Worm (Caenorhabditis elegans) whole organism, young adult: Measurements from ENCODE around the gene F28C6.10.

Experiments
- B0261.1 ChIP-seq: sonication (generic microtip); optimal IDR thresholded peaks from 2 replicates; lab custom pipeline; 2016; ENCODE audit warnings: mild to moderate bottlenecking, missing genetic modification characterization, moderate library complexity, missing compliant biosample characterization
- F39B2.1 ChIP-seq: fragments of 200-800 bp; sonication (Bioruptor generic); IDR thresholded peaks from 2 replicates; pipeline ENCODE4 v1.3.6; 2022; ENCODE audit warnings: missing genetic modification reagents, missing genetic modification characterization, missing compliant biosample characterization
- F57C9.4 ChIP-seq: sonication (generic microtip); optimal IDR thresholded peaks from 2 replicates; lab custom pipeline; 2017; ENCODE audit warnings: mild to moderate bottlenecking, missing genetic modification characterization, missing compliant biosample characterization
- Y53G8AR.9 ChIP-seq: fragments of 200-800 bp; sonication (Bioruptor generic); conservative IDR thresholded peaks from 2 replicates; pipeline ENCODE4 v1.3.6; 2022; ENCODE audit warnings: missing genetic modification reagents, missing genetic modification characterization, missing compliant biosample characterization
- ama-1 ChIP-seq, 3 experiments: fragments of 150-350 bp in 1 of 3; sonication (generic microtip) in 2 of 3; optimal IDR thresholded peaks; 2 replicates each; lab custom pipeline; 2014 to 2018; ENCODE audit warnings: missing biosample characterization in 2 of 3, missing genetic modification characterization in 2 of 3, missing genetic modification reagents in 2 of 3
- aptf-2 ChIP-seq: fragments of 200-800 bp; sonication (Bioruptor generic); conservative IDR thresholded peaks from 2 replicates; pipeline ENCODE4 v1.3.6; 2022; ENCODE audit warnings: missing genetic modification reagents, missing genetic modification characterization, missing compliant biosample characterization
- lin-35 ChIP-seq, 3 experiments: fragments of 150-350 bp in 2 of 3; sonication (generic microtip) in 1 of 3; optimal IDR thresholded peaks; 2 replicates each; lab custom pipeline; 2014 to 2018; ENCODE audit warnings: missing biosample characterization in 3 of 3, missing genetic modification characterization in 3 of 3, missing genetic modification reagents in 3 of 3
- madf-3 ChIP-seq: fragments of 200-800 bp; sonication (Bioruptor generic); IDR thresholded peaks from 2 replicates; pipeline ENCODE4 v1.3.6; 2022; ENCODE audit warnings: missing genetic modification reagents, missing genetic modification characterization, missing compliant biosample characterization
- pha-4 ChIP-seq: fragments of 150-350 bp; sonication (generic microtip); optimal IDR thresholded peaks from 2 replicates; lab custom pipeline; 2014; ENCODE audit warnings: missing biosample characterization, missing genetic modification reagents, missing genetic modification characterization
- rec-8 ChIP-seq, 2 experiments: sonication (generic microtip); optimal IDR thresholded peaks; 2 replicates each; lab custom pipeline; 2016; ENCODE audit warnings: mild to moderate bottlenecking in 2 of 2, missing genetic modification characterization in 2 of 2, missing genetic modification reagents in 2 of 2, missing genotype in 2 of 2, missing biosample characterization in 1 of 2, missing compliant biosample characterization in 1 of 2, moderate library complexity in 1 of 2
- sdz-38 ChIP-seq: sonication (generic microtip); optimal IDR thresholded peaks from 2 replicates; lab custom pipeline; 2016; ENCODE audit warnings: missing genotype, missing genetic modification characterization, missing compliant biosample characterization
- sea-2 ChIP-seq: fragments of 200-800 bp; sonication (Bioruptor generic); IDR thresholded peaks from 2 replicates; pipeline ENCODE4 v1.3.6; 2022; ENCODE audit warnings: missing genetic modification characterization, missing compliant biosample characterization
- snpc-4 ChIP-seq, 5 experiments: fragments of 150-350 bp in 1 of 5; sonication (generic microtip) in 4 of 5; optimal IDR thresholded peaks; 2 replicates each; lab custom pipeline; 2014 to 2018; ENCODE audit warnings: missing genetic modification characterization in 5 of 5, missing biosample characterization in 3 of 5, antibody characterized with exemption in 2 of 5, mild to moderate bottlenecking in 2 of 5, missing compliant biosample characterization in 2 of 5, missing genotype in 2 of 5, moderate library complexity in 2 of 5, missing genetic modification reagents in 1 of 5
- ztf-6 ChIP-seq: fragments of 200-800 bp; sonication (Bioruptor generic); IDR thresholded peaks from 2 replicates; pipeline ENCODE4 v1.3.6; 2022; ENCODE audit warnings: missing genetic modification reagents, missing genetic modification characterization, missing compliant biosample characterization

DNA sequence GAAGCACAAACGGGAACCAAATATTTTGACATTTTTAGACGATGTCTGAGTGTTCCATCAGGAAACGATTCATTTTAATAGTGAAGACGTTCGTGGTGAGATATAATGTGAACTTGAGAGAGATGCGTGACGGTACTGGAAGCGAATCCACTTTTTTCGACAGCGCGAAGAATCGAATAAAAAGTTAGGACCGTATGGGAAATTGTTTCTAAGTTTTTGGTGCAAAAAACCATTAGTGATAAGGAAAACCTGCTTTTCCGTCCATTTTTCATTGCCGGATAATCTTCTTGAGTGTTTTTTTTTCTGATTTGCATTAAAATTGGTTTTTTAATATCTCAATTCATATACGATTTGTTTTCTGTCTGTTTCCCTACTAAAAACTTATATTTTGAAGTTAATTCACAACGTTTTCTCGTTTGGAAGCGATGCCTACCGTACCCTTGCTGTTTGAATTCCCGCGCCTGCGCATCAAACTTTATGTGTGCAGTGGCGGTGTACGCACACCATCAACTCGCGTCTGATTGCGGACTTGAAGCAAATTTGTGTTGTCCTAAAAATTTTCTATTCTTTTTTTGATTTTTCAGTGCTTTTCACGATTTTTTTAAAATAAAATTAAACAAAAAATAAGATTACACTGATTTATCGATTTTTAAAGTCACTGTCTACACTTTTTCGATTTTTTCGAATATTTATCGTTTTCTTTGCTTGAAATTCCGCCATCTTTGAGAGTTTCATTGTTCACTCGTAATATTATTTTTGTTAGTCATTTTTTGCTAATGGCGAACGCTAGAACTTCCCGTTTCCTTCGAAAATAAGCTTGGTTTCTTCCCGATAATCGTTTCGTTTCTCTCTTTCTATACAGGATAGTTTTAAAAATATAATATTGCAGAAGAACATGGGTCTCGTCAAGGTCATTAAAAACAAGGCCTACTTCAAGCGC, 38.5 kb upstream of the F28C6.10 start, which contains the start of the genes col-38 and rpl-5:
- TF ChIP-seq lin-35 (GFP tag; optimal IDR thresholded peaks at IDR 0.05; lab: Kevin White, UChicago): peak; percentile 67 to 91 (median 74)
- no peak for TF ChIP-seq Y53G8AR.9 (GFP tag; lab: Robert Waterston, UW)
- no peak for TF ChIP-seq F57C9.4 (tag; lab: Kevin White, UChicago)
- TF ChIP-seq aptf-2 (GFP tag; lab: Robert Waterston, UW): no peak
- peak; percentile 57 for TF ChIP-seq pha-4
- TF ChIP-seq sea-2 (GFP tag; lab: Robert Waterston, UW): no peak
- no peak for TF ChIP-seq ama-1 (optimal IDR thresholded peaks at IDR 0.05; lab: Kevin White, UChicago)
- peak in 1 of 2 experiments; percentile 26 for TF ChIP-seq ama-1 (GFP tag; optimal IDR thresholded peaks at IDR 0.05; lab: Kevin White, UChicago)
- TF ChIP-seq madf-3 (GFP tag; lab: Robert Waterston, UW): peak; percentile 39; the same call in 1 of the 2 replicates
- TF ChIP-seq ztf-6 (GFP tag; lab: Robert Waterston, UW): no peak
- TF ChIP-seq snpc-4 (GFP tag; optimal IDR thresholded peaks at IDR 0.05; lab: Kevin White, UChicago): peak; percentile 37
- peak; percentile 36 to 75 (median 56) for TF ChIP-seq snpc-4 (tag; optimal IDR thresholded peaks at IDR 0.05; lab: Kevin White, UChicago)
- TF ChIP-seq F39B2.1 (GFP tag; lab: Robert Waterston, UW): no peak
- TF ChIP-seq B0261.1 (tag; lab: Kevin White, UChicago): no peak
- TF ChIP-seq sdz-38 (tag; lab: Kevin White, UChicago): no peak
- TF ChIP-seq rec-8 (tag; optimal IDR thresholded peaks at IDR 0.05; lab: Kevin White, UChicago): no peak
